Worm (Caenorhabditis elegans): ENCODE data around the gene F59A6.3.

DNA sequence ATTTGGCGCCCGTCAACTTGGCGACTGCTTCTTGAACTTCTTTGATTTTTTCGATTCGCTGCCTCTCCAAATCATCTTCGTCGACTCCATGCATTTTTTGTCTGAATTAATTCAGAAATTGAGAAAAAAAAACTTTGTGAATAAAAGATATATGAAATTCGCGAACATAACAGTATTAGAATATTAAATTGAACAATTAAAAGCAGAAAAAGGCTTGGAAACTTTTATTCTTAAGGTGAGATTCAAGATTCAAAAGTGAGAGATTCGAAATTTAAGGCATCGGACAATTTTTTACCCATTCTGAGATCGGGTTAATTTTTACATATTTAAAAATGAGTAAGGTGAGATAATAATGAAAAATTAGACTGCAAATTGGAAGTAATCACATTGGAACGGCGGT is 25.8 kb downstream of the F59A6.3 start, which contains the start of gene F33G12.3:
- no peak for TF ChIP-seq elt-3 (tag; optimal IDR thresholded peaks at IDR 0.05)
- no peak for TF ChIP-seq efl-3 (GFP tag; optimal IDR thresholded peaks at IDR 0.05)
- no peak for TF ChIP-seq lin-15B (tag; optimal IDR thresholded peaks at IDR 0.05)
- no peak for TF ChIP-seq C34B4.2 (tag; optimal IDR thresholded peaks at IDR 0.05)
- TF ChIP-seq unc-62 (GFP tag; optimal IDR thresholded peaks at IDR 0.05): no peak

Measured in whole organism, L1 larva.